Worm (Caenorhabditis elegans) whole organism, L3 larva: ENCODE data around the gene M162.15.
A peak's percentile ranks its signal among the peaks of the same experiment; 100 is the strongest.

Experiments used
- R02D3.7 ChIP-seq: fragments of 150-350 bp; optimal IDR thresholded peaks from 2 replicates; lab custom pipeline; 2014; ENCODE audit warnings: missing biosample characterization, missing genetic modification characterization
- ZK546.5 ChIP-seq: sonication (generic microtip); optimal IDR thresholded peaks from 2 replicates; lab custom pipeline; 2017; ENCODE audit warnings: missing biosample characterization, missing genetic modification characterization
- ama-1 ChIP-seq: fragments of 150-350 bp; optimal IDR thresholded peaks from 2 replicates; lab custom pipeline; 2018
- ceh-28 ChIP-seq: fragments of 150-350 bp; optimal IDR thresholded peaks from 2 replicates; lab custom pipeline; 2014; ENCODE audit warnings: missing biosample characterization, missing genetic modification reagents, missing genetic modification characterization
- ceh-82 ChIP-seq: fragments of 150-350 bp; optimal IDR thresholded peaks from 2 replicates; lab custom pipeline; 2014; ENCODE audit warnings: missing biosample characterization, missing genetic modification characterization
- ceh-9 ChIP-seq: sonication (generic microtip); optimal IDR thresholded peaks from 2 replicates; lab custom pipeline; 2018; ENCODE audit warnings: missing biosample characterization, missing genetic modification characterization
- daf-12 ChIP-seq: fragments of 150-350 bp; optimal IDR thresholded peaks from 2 replicates; lab custom pipeline; 2014; ENCODE audit warnings: missing biosample characterization, missing genetic modification reagents, missing genetic modification characterization
- egl-27 ChIP-seq: sonication (generic microtip); optimal IDR thresholded peaks from 4 replicates; lab custom pipeline; 2017; ENCODE audit warnings: missing biosample characterization, missing genetic modification reagents, missing genetic modification characterization
- elt-1 ChIP-seq: fragments of 150-350 bp; optimal IDR thresholded peaks from 2 replicates; lab custom pipeline; 2014; ENCODE audit warnings: missing biosample characterization, missing genetic modification characterization
- elt-2 ChIP-seq: sonication (generic microtip); optimal IDR thresholded peaks from 2 replicates; lab custom pipeline; 2016; ENCODE audit warnings: missing genetic modification reagents, mild to moderate bottlenecking, missing genetic modification characterization, missing compliant biosample characterization
- elt-3 ChIP-seq, 3 experiments: fragments of 150-350 bp in 1 of 3; sonication (generic microtip) in 2 of 3; optimal IDR thresholded peaks; 2 replicates in 2 of 3; 4 replicates in 1 of 3; lab custom pipeline; 2014 to 2017; ENCODE audit warnings: missing biosample characterization in 3 of 3, missing genetic modification characterization in 3 of 3
- eor-1 ChIP-seq, 2 experiments: fragments of 150-350 bp; optimal IDR thresholded peaks; 2 replicates each; lab custom pipeline; 2014 to 2018; ENCODE audit warnings: missing biosample characterization in 2 of 2, missing genetic modification characterization in 2 of 2
- fkh-10 ChIP-seq: sonication (generic microtip); optimal IDR thresholded peaks from 2 replicates; lab custom pipeline; 2017; ENCODE audit warnings: missing biosample characterization, missing genetic modification reagents, missing genetic modification characterization
- fkh-2 ChIP-seq: fragments of 150-350 bp; optimal IDR thresholded peaks from 2 replicates; lab custom pipeline; 2014; ENCODE audit warnings: missing biosample characterization, missing genetic modification reagents, missing genetic modification characterization
- jun-1 ChIP-seq: fragments of 150-350 bp; optimal IDR thresholded peaks from 2 replicates; lab custom pipeline; 2014; ENCODE audit warnings: missing biosample characterization, missing genetic modification reagents, missing genetic modification characterization
- lin-15B ChIP-seq: fragments of 150-350 bp; optimal IDR thresholded peaks from 2 replicates; lab custom pipeline; 2014; ENCODE audit warnings: missing biosample characterization, missing genetic modification characterization
- lin-39 ChIP-seq: fragments of 150-350 bp; optimal IDR thresholded peaks from 2 replicates; lab custom pipeline; 2018; ENCODE audit warnings: missing biosample characterization, missing genetic modification reagents, missing genetic modification characterization
- lsy-12 ChIP-seq: sonication (generic microtip); optimal IDR thresholded peaks from 2 replicates; lab custom pipeline; 2016; ENCODE audit warnings: mild to moderate bottlenecking, missing genetic modification characterization, missing compliant biosample characterization
- mml-1 ChIP-seq: fragments of 150-350 bp; sonication (generic microtip); optimal IDR thresholded peaks from 3 replicates; lab custom pipeline; 2014; ENCODE audit warnings: missing biosample characterization, missing genetic modification characterization
- nfya-1 ChIP-seq: sonication (generic microtip); optimal IDR thresholded peaks from 2 replicates; lab custom pipeline; 2017; ENCODE audit warnings: missing genetic modification characterization, mild to moderate bottlenecking, missing compliant biosample characterization, antibody characterized with exemption, moderate library complexity; ENCODE audit not compliant: insufficient read depth
- nhr-11 ChIP-seq: fragments of 150-350 bp; optimal IDR thresholded peaks from 2 replicates; lab custom pipeline; 2014; ENCODE audit warnings: missing biosample characterization, missing genetic modification characterization
- nhr-12 ChIP-seq: fragments of 150-350 bp; optimal IDR thresholded peaks from 2 replicates; lab custom pipeline; 2014; ENCODE audit warnings: missing biosample characterization, missing genetic modification characterization
- nhr-237 ChIP-seq: fragments of 150-350 bp; optimal IDR thresholded peaks from 2 replicates; lab custom pipeline; 2014; ENCODE audit warnings: missing biosample characterization, missing genetic modification characterization
- nhr-25 ChIP-seq: sonication (generic microtip); optimal IDR thresholded peaks from 2 replicates; lab custom pipeline; 2017; ENCODE audit warnings: missing biosample characterization, missing genetic modification characterization
- nhr-28 ChIP-seq: fragments of 150-350 bp; optimal IDR thresholded peaks from 2 replicates; lab custom pipeline; 2014; ENCODE audit warnings: missing biosample characterization, missing genetic modification characterization
- nhr-43 ChIP-seq: sonication (generic microtip); optimal IDR thresholded peaks from 2 replicates; lab custom pipeline; 2016; ENCODE audit warnings: mild to moderate bottlenecking, missing genetic modification characterization, missing compliant biosample characterization; ENCODE audit not compliant: poor library complexity, severe bottlenecking
- nhr-67 ChIP-seq: fragments of 150-350 bp; optimal IDR thresholded peaks from 2 replicates; lab custom pipeline; 2014; ENCODE audit warnings: missing biosample characterization, missing genetic modification characterization
- nhr-77 ChIP-seq: fragments of 150-350 bp; optimal IDR thresholded peaks from 2 replicates; lab custom pipeline; 2014; ENCODE audit warnings: missing biosample characterization, missing genetic modification characterization
- pqm-1 ChIP-seq: fragments of 150-350 bp; optimal IDR thresholded peaks from 2 replicates; lab custom pipeline; 2017; ENCODE audit warnings: missing biosample characterization, missing genetic modification characterization, inconsistent platforms
- tbx-2 ChIP-seq: sonication (generic microtip); optimal IDR thresholded peaks from 2 replicates; lab custom pipeline; 2016; ENCODE audit warnings: mild to moderate bottlenecking, missing genetic modification characterization, missing compliant biosample characterization
- zag-1 ChIP-seq: fragments of 150-350 bp; optimal IDR thresholded peaks from 2 replicates; lab custom pipeline; 2014; ENCODE audit warnings: missing biosample characterization, missing genetic modification characterization
- ztf-11 ChIP-seq: fragments of 150-350 bp; optimal IDR thresholded peaks from 2 replicates; lab custom pipeline; 2014; ENCODE audit warnings: missing biosample characterization, missing genetic modification characterization

Gene M162.15

DNA sequence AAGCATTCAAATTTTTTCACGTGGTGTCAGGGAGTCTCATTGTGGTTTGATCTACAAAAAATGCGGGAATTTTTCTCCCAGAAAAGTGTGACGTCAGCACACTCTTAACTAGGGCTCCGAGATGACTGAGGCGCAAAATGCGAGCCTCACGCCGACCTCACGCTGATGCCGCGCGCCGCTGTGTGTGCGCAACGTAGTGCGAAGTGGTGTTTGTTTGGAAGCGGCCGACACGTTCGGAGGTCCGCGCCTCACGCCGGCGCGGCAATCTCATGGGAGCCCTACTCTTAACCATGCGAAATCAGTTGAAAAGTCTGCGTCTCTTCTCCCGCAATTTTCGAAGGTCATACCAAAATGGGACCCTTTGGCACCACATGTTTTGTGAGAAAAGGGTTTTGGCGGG is 18.7 kb upstream of the M162.15 start:
- no peak for TF ChIP-seq egl-27 (tag; lab: Kevin White, UChicago)
- TF ChIP-seq, all 47 proteins: peak for 0

DNA sequence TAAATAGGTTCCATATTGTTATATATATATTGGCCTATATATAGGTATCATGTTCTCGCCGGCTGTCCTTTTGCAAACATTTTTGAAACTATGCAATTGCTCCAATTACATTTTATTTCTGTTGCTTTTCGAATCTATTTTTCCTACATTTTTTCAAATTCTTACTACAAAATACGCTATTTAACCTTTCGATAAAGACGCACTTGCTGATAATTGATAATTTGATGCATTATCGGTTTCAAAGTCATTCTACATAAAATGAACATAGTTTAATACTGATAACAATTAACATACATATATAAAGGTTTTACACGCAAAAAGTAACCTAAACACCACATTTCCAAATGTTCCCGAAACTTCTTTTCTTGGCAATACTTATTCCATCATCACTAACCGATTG is 16.8 kb upstream of the M162.15 start, which contains the start of gene clec-258:
Gene clec-258, plus strand, starts transcription at position 81 of the 400 bp plus-strand sequence.
- no peak for TF ChIP-seq nhr-77 (tag; lab: Kevin White, UChicago)
- no peak for TF ChIP-seq lin-39 (tag; lab: Kevin White, UChicago)
- TF ChIP-seq elt-2 (tag; lab: Kevin White, UChicago), result peak; percentile 50
- TF ChIP-seq pqm-1 (tag; lab: Kevin White, UChicago), result peak; percentile 51
- TF ChIP-seq elt-1 (tag; lab: Kevin White, UChicago), result no peak
- TF ChIP-seq zag-1 (tag; lab: Kevin White, UChicago), result no peak
- TF ChIP-seq ztf-11 (tag; lab: Kevin White, UChicago), result no peak

DNA sequence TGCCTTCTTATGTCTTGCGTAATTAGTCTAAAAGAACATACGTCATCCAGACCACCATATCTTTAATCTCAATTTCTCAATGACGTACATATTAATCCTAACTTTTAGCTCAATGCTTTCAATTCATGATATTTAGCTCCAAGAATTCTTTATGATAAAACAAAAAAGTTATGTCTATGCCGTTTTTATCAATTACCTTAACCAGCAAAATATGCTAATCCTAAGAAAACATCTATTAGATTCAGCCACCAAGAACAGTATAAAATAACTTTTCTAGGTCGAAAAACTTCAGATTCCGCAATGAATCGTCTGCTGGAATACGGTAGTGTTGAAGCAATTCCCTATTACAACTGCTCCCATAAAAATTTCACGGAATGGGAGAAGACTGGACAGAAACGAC is 12.3 kb upstream of the M162.15 start, which contains the start of gene srt-45:
Gene srt-45, plus strand, starts transcription at position 301 of the 400 bp plus-strand sequence.
- no peak for TF ChIP-seq zag-1 (tag; lab: Kevin White, UChicago)
- no peak for TF ChIP-seq ceh-9 (tag; lab: Kevin White, UChicago)
- no peak for TF ChIP-seq elt-2 (tag; lab: Kevin White, UChicago)
- no peak for TF ChIP-seq elt-1 (tag; lab: Kevin White, UChicago)
- TF ChIP-seq ama-1, result no peak
- TF ChIP-seq lin-15B (tag; lab: Kevin White, UChicago), result no peak
- no peak for TF ChIP-seq ceh-28 (tag; lab: Kevin White, UChicago)
- TF ChIP-seq nfya-1, result no peak
- TF ChIP-seq lsy-12 (tag; lab: Kevin White, UChicago), result no peak
- TF ChIP-seq eor-1 (tag; optimal IDR thresholded peaks at IDR 0.05; lab: Kevin White, UChicago), result no peak
- TF ChIP-seq jun-1, result no peak
- TF ChIP-seq nhr-77 (tag; lab: Kevin White, UChicago), result no peak
- TF ChIP-seq nhr-237 (tag; lab: Kevin White, UChicago), result no peak

DNA sequence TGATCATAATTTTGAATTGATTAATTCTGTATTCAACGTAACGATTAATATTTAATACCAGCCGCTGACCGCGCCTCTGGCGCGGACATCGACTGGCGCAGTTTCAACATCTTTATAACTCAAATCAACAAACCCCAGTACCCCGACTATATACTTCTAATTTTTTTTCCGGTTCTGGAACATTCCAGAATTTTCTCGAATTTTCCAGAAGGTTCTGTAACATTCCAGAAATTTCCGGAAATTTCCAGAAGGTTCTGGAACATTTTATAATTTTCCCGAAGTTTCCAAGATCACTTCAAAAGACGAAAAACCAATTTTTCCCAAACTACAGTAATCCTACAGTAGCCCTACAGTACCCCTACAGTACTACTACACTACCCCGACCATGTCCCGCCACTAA is 7.7 kb upstream of the M162.15 start:
- no peak for TF ChIP-seq nhr-25 (tag; lab: Kevin White, UChicago)
- TF ChIP-seq egl-27 (tag; lab: Kevin White, UChicago), result no peak
- no peak for TF ChIP-seq elt-3 (tag; optimal IDR thresholded peaks at IDR 0.05; lab: Kevin White, UChicago)
- TF ChIP-seq nhr-237 (tag; lab: Kevin White, UChicago), result no peak
- no peak for TF ChIP-seq mml-1 (tag; lab: Kevin White, UChicago)
- TF ChIP-seq daf-12 (tag; lab: Kevin White, UChicago), result no peak
- TF ChIP-seq ZK546.5 (tag; lab: Kevin White, UChicago), result no peak
- no peak for TF ChIP-seq R02D3.7
- TF ChIP-seq fkh-10, result no peak
- TF ChIP-seq zag-1 (tag; lab: Kevin White, UChicago), result no peak
- TF ChIP-seq nhr-11 (tag; lab: Kevin White, UChicago), result no peak
- no peak for TF ChIP-seq nhr-28 (tag; lab: Kevin White, UChicago)
- no peak for TF ChIP-seq tbx-2 (tag; lab: Kevin White, UChicago)
- TF ChIP-seq lsy-12 (tag; lab: Kevin White, UChicago), result no peak
- TF ChIP-seq nhr-67 (tag; lab: Kevin White, UChicago), result no peak
- TF ChIP-seq ceh-82 (tag; lab: Kevin White, UChicago), result no peak
- no peak for TF ChIP-seq nhr-12

DNA sequence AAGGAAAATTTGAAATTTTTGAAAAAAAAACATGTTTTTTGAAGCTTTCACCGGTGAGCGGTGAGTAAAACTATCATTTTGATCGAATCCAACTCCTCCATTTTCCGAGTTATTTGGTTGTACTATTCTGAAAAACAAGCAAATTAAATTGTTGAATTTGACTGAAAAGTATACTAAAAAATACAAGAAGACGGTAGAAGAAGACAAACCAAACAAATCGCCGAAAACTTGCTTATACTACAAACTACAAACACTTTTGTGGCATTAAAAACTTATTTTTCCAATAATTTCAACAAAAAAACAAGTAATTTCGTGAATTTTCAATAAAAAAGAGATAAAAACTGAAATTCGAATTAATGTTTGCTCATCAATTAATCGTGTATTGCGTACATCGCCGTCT is 7.0 kb upstream of the M162.15 start, which contains the start of gene fbxa-194:
Gene fbxa-194, minus strand, starts transcription at position 101 of the 400 bp plus-strand sequence.
- TF ChIP-seq egl-27 (tag; lab: Kevin White, UChicago), result no peak
- no peak for TF ChIP-seq fkh-2 (tag; lab: Kevin White, UChicago)
- no peak for TF ChIP-seq ceh-82 (tag; lab: Kevin White, UChicago)

DNA sequence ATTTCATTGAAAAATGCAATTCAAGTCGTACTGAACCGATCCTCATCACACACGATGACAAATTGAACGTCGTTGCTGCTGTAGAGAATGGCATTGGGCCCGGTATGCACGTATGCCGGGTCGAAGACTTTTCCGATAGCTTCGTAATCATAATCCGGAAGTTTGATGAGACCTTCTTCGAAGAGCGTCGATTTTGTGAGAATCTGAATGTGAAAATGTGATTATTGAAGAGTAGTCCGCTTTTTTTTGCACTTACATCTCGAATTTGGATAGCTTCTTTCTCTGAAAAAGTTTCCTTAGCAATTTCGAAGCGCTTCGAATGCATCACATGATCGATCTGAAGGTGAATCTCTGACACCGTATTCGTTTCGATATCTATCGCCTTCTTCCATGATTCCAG is 5.7 kb upstream of the M162.15 start, which contains the start of gene fbxa-118:
Gene fbxa-118, minus strand, starts transcription at position 101 of the 400 bp plus-strand sequence.
- no peak for TF ChIP-seq nhr-43
